Fruit fly (Drosophila melanogaster) Kc167 (cell line): Measurements from ENCODE around the gene Vav.

ENCODE experiments used
- Myc ChIP-seq: fragments of >200 bp; optimal IDR thresholded peaks from 2 replicates; lab custom pipeline; 2017; ENCODE audit warnings: missing external identifiers
- Sin3A ChIP-seq: fragments of >200 bp; optimal IDR thresholded peaks from 2 replicates; lab custom pipeline; 2018; ENCODE audit warnings: missing external identifiers
- h ChIP-seq: fragments of >200 bp; optimal IDR thresholded peaks from 3 replicates; lab custom pipeline; 2018; ENCODE audit warnings: missing external identifiers
- insv ChIP-seq: fragments of >200 bp; optimal IDR thresholded peaks from 3 replicates; lab custom pipeline; 2018; ENCODE audit warnings: missing external identifiers
- psq ChIP-seq: fragments of >200 bp; optimal IDR thresholded peaks from 2 replicates; lab custom pipeline; 2017; ENCODE audit warnings: missing external identifiers
- ttk ChIP-seq: sonication (Bioruptor generic); optimal IDR thresholded peaks from 2 replicates; lab custom pipeline; 2017; ENCODE audit warnings: missing external identifiers

Gene Vav

dm6 chrX:19289318-19289970 is 27.8 kb downstream of the Vav start:
- no peak for TF ChIP-seq Myc (lab: Kevin White, UChicago)
- TF ChIP-seq h = no peak
- TF ChIP-seq insv = no peak
- TF ChIP-seq psq (lab: Kevin White, UChicago) = no peak

DNA sequence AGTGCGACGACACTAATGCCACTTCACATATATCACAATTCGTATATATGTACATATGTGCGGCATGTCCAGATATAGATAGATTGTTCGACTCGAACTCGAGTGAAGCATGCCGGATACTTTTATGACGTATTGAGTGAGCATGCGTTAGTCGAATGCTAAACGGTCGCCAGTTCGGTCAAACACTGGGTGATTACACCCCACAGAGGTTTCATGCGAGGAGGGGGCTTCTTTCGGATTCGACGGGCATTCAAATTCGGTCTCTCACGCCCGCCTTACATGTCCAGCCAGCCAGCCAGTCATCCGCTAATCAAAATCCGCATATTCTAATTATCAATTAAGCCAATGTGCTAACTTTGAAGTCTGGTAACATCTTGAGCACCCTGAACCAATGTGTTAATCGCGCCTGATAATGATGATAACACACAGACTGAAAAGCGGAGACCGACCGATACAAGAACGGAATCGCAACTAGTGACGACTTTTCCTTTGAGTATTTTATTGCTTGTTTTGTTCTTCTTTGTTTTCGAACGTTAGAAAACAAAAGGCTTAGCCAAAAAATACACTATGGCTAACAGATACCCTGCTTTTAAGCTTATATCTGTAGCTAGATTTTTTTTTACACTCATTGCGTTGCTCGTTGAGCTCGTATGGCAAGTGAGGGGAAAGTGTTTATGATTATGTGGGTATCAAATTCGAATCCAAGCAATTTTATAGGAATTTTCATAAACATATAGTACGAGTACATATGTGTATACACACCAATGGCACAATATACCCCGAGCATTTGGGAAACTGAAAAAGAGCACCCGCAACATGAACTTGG is 30.4 kb downstream of the Vav start:
- TF ChIP-seq h = no peak
- TF ChIP-seq insv = no peak
- no peak for TF ChIP-seq Sin3A (lab: Kevin White, UChicago)
- TF ChIP-seq Myc (lab: Kevin White, UChicago) = no peak
- TF ChIP-seq ttk (lab: Kevin White, UChicago) = no peak
- no peak for TF ChIP-seq psq (lab: Kevin White, UChicago)

dm6 chrX:19293320-19293719 is 31.7 kb downstream of the Vav start:
- TF ChIP-seq ttk (lab: Kevin White, UChicago) (no peak), h (no peak), psq (lab: Kevin White, UChicago) (no peak), insv (no peak), Myc (lab: Kevin White, UChicago) (no peak), Sin3A (lab: Kevin White, UChicago) (no peak)

DNA sequence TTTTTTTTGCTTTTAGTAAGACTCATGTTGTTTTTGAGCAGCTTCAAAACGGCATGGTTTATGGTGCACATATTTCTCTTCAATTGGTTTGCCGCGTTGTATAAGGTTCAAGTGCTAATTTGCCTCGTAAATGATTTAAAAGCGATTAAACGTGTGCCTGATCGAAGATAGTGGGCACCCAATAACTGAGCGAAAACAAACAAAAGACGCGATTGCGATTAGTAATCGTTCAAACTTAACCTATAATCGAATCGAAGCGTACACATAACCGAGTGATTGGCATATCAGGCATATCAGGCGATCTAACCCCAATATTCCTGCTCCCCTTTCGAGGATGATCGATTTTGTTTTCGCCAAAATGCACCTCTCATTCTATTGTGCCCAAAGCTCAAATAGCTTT is 32.4 kb downstream of the Vav start:
- TF ChIP-seq insv (no peak), ttk (lab: Kevin White, UChicago) (no peak), Myc (lab: Kevin White, UChicago) (no peak), Sin3A (lab: Kevin White, UChicago) (no peak)

DNA sequence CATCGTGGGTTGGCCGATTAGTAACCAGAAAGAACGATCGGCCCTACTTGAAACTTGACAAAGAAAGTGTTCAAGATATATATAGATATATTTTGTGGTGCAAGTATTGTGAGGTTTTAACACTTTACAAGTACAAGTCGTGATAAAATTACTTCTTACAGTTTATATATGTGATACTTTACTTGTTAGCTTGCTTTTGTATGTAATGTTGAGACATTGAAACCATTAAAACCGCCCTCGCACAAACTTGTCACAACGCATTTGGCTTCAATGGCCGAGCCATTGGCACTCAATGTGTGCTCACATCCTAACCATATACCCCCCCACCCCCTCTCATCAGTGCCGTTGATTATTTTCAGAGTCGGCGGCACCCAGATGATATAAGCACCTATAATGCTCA is 33.3 kb downstream of the Vav start:
- TF ChIP-seq Myc (lab: Kevin White, UChicago) (no peak), psq (lab: Kevin White, UChicago) (no peak), ttk (lab: Kevin White, UChicago) (no peak)

DNA sequence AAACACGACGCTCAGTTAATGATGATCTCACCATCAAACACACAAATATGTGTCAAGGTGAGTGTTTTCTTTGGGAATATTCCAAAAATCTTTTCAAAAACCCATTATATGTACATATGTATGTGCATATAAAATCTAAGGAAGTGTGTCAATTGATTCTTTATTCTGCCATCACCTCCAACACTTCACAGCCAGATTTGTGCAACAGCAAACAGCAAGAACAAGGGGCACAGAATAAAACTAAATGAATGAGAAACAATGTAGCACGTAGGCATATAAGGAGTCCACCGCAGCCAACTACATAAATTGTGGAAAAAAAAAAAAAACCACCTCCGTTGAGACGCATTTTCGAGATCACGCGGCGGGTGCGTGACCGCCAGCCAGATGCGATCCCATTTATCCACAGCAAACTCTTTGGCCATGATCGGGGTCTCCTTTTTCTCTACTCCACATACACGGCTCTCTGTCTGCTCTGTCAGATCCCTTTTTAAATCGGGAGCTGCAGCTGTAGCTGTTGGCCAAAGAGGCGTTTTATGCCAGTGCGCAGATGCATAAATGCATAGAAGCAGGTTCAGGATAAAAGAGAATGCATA is 34.3 kb downstream of the Vav start:
- no peak for TF ChIP-seq Myc (lab: Kevin White, UChicago)
- TF ChIP-seq Sin3A (lab: Kevin White, UChicago) = no peak
- TF ChIP-seq h = no peak
- no peak for TF ChIP-seq insv
- no peak for TF ChIP-seq psq (lab: Kevin White, UChicago)
- no peak for TF ChIP-seq ttk (lab: Kevin White, UChicago)

DNA sequence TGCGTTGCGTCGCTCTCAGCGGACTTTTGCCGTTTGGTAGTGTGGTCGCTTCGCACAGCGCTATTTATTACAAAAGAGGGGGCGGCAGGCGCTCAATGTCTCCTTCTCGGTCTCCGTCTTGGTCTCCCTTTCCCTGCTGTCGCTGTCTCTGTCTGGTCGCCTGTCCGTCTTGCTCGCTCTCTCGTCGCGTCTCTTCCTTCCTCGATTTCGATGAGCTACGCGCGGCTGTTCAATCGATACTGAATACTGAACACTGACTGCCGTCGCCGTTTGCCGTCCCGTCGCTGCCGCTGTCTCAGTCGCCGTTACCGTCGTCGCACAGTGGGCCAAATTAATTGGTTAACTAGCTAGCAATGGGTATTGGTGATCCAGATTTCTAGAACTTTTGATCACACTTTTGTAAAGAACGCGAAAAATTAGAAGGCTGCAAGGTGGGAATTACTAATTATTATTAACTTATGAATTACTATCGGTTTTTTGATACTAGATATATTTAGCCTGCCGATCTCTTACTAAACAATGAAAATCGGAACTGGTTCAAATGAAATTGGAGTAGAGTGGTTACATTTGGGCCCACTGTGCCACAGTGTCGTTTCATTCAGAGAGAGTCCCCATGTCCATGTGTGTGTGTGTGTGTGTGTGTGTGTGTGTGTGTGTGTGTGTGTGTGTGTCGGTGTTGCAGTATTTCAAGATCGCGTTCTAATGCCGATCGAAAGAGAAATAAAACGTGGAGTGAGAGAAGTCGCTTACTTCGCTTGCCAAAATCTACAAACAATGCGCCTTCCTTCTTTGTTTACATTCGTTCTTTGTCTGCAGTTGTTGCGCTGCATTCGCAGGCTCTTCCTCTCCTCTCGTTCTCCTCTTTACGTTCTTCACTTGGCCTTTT is 36.5 kb downstream of the Vav start, which contains the start of gene CG8034:
TSS of gene CG8034 (minus strand) at position 264 of the 886 bp plus-strand sequence.
- TF ChIP-seq Myc (lab: Kevin White, UChicago) (no peak), insv (no peak), ttk (lab: Kevin White, UChicago) (no peak), psq (lab: Kevin White, UChicago) (no peak), Sin3A (lab: Kevin White, UChicago) (no peak), h (no peak)

DNA sequence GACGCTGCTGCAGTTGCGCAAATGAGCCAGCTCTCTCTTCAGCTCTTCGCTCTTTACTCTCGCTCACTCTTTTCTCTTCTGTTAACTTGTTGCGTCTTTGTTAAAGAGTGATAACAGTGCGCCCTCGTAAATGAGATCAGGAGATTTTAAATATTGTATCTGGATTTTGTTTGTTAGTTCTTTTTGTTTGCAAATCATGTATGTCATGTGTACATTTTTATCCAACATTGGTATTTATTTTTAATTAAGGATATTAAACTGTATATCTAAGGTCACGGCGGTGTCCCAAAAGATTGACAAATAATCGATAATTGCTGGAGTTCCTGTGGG is 37.1 kb downstream of the Vav start:
- TF ChIP-seq Sin3A (lab: Kevin White, UChicago) (no peak), ttk (lab: Kevin White, UChicago) (no peak), Myc (lab: Kevin White, UChicago) (no peak), h (no peak), psq (lab: Kevin White, UChicago) (no peak), insv (no peak)

DNA sequence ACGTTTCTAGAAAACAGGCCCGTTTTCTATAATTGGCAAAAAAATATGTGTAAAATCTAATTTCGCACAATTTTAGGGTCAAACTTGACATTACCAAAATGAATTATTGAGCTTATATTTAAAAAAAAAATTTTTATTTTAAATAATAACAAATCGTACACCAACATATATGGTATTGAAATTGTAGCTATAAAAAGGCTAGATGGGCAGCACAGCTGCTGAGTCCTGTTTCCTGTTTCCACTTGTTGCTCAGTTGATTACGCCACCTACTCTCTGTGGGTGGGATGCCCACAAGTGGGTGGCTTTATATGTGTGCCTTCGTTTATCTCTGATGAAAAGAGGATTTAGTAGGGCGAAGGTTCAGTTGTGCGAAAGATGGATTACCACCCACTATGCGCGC is 37.7 kb downstream of the Vav start:
- TF ChIP-seq psq (lab: Kevin White, UChicago) (no peak), ttk (lab: Kevin White, UChicago) (no peak), h (no peak), Sin3A (lab: Kevin White, UChicago) (no peak), insv (no peak), Myc (lab: Kevin White, UChicago) (no peak)

- TF ChIP-seq ttk (lab: Kevin White, UChicago) = no peak
- no peak for TF ChIP-seq h
- no peak for TF ChIP-seq psq (lab: Kevin White, UChicago)
- TF ChIP-seq Myc (lab: Kevin White, UChicago) = no peak
- no peak for TF ChIP-seq insv
- TF ChIP-seq Sin3A (lab: Kevin White, UChicago) = no peak
These were observed 43.6 kb downstream of the Vav start for dm6 chrX:19305172-19305571.

- TF ChIP-seq insv (no peak), Myc (lab: Kevin White, UChicago) (no peak), ttk (lab: Kevin White, UChicago) (no peak), Sin3A (lab: Kevin White, UChicago) (no peak), h (no peak), psq (lab: Kevin White, UChicago) (no peak)
These were observed 44.9 kb downstream of the Vav start for dm6 chrX:19306531-19306930.
